Worm (Caenorhabditis elegans) whole organism, mixed stage, embryonic: ENCODE results near the gene ift-81.

Experiments used
- ceh-39 ChIP-seq: fragments of 150-350 bp; optimal IDR thresholded peaks from 2 replicates; lab custom pipeline; 2014; ENCODE audit warnings: missing biosample characterization, missing genetic modification characterization
- hlh-1 ChIP-seq: fragments of 150-350 bp; optimal IDR thresholded peaks from 2 replicates; lab custom pipeline; 2014; ENCODE audit warnings: missing biosample characterization, missing genetic modification reagents, missing genetic modification characterization
- lin-13 ChIP-seq: fragments of 150-350 bp; optimal IDR thresholded peaks from 2 replicates; lab custom pipeline; 2014; ENCODE audit warnings: missing biosample characterization, missing genetic modification characterization
- nhr-237 ChIP-seq: fragments of 150-350 bp; optimal IDR thresholded peaks from 2 replicates; lab custom pipeline; 2014; ENCODE audit warnings: missing biosample characterization, missing genetic modification characterization
- sptf-1 ChIP-seq: sonication (generic microtip); optimal IDR thresholded peaks from 2 replicates; lab custom pipeline; 2017; ENCODE audit warnings: mild to moderate bottlenecking, missing genetic modification characterization, moderate library complexity, missing compliant biosample characterization

ce11 chrX:5265356-5265755 lies 33.0 kb upstream of the ift-81 start:
- TF ChIP-seq lin-13 (no peak), hlh-1 (no peak), nhr-237 (tag; lab: Kevin White, UChicago) (no peak), sptf-1 (tag; lab: Kevin White, UChicago) (no peak), ceh-39 (no peak)
